Worm (Caenorhabditis elegans) whole organism, L4 larva: ENCODE measurements around the gene etc-1.

Experiments
- F10B5.3 ChIP-seq: sonication (generic microtip); optimal IDR thresholded peaks from 2 replicates; lab custom pipeline; 2016; ENCODE audit warnings: mild to moderate bottlenecking, missing genetic modification characterization, missing compliant biosample characterization
- F26F4.8 ChIP-seq: fragments of 200-800 bp; sonication (Bioruptor generic); conservative IDR thresholded peaks from 2 replicates; pipeline ENCODE4 v1.3.6; 2022; ENCODE audit warnings: missing genetic modification characterization, missing compliant biosample characterization
- F37D6.2 ChIP-seq: sonication (generic microtip); optimal IDR thresholded peaks from 2 replicates; lab custom pipeline; 2016; ENCODE audit warnings: mild to moderate bottlenecking, missing genetic modification characterization, missing compliant biosample characterization
- F49E8.2 ChIP-seq: sonication (generic microtip); optimal IDR thresholded peaks from 2 replicates; lab custom pipeline; 2016; ENCODE audit warnings: missing compliant biosample characterization, mild to moderate bottlenecking, missing genetic modification characterization, borderline replicate concordance
- T26A8.4 ChIP-seq: fragments of 200-800 bp; sonication (Bioruptor generic); IDR thresholded peaks from 2 replicates; pipeline ENCODE4 v1.3.6; 2022; ENCODE audit warnings: missing genetic modification characterization, missing compliant biosample characterization
- Y5F2A.4 ChIP-seq: fragments of 200-800 bp; sonication (Bioruptor generic); optimal IDR thresholded peaks from 2 replicates; lab custom pipeline; 2018; ENCODE audit warnings: mild to moderate bottlenecking, missing genetic modification characterization, missing compliant biosample characterization
- ZK337.2 ChIP-seq: fragments of 200-800 bp; sonication (Bioruptor generic); IDR thresholded peaks from 2 replicates; pipeline ENCODE4 v1.3.6; 2022; ENCODE audit warnings: missing genetic modification reagents, missing genetic modification characterization, missing compliant biosample characterization
- ceh-32 ChIP-seq: sonication (generic microtip); optimal IDR thresholded peaks from 2 replicates; lab custom pipeline; 2016; ENCODE audit warnings: mild to moderate bottlenecking, missing genetic modification characterization, missing compliant biosample characterization; ENCODE audit not compliant: poor library complexity
- ceh-44 ChIP-seq: fragments of 200-800 bp; sonication (Bioruptor generic); IDR thresholded peaks from 2 replicates; pipeline ENCODE4 v1.3.6; 2022; ENCODE audit warnings: missing genetic modification reagents, missing genetic modification characterization, missing compliant biosample characterization
- ceh-62 ChIP-seq: sonication (generic microtip); optimal IDR thresholded peaks from 2 replicates; lab custom pipeline; 2017; ENCODE audit warnings: missing biosample characterization, missing genetic modification characterization
- ceh-82 ChIP-seq: sonication (generic microtip); optimal IDR thresholded peaks from 2 replicates; lab custom pipeline; 2017; ENCODE audit warnings: missing biosample characterization, missing genetic modification characterization
- daf-16 ChIP-seq, 3 experiments: sonication (generic microtip); optimal IDR thresholded peaks; 2 replicates each; lab custom pipeline; 2016 to 2017; ENCODE audit warnings: missing genetic modification characterization in 3 of 3, missing genetic modification reagents in 3 of 3, mild to moderate bottlenecking in 2 of 3, missing compliant biosample characterization in 2 of 3, missing biosample characterization in 1 of 3, moderate library complexity in 1 of 3
- dmd-6 ChIP-seq: fragments of 200-800 bp; sonication (Bioruptor generic); IDR thresholded peaks from 2 replicates; pipeline ENCODE4 v1.3.6; 2022; ENCODE audit warnings: missing genetic modification reagents, missing genetic modification characterization, missing compliant biosample characterization
- dpl-1 ChIP-seq: fragments of 150-350 bp; optimal IDR thresholded peaks from 2 replicates; lab custom pipeline; 2014; ENCODE audit warnings: missing biosample characterization, missing genetic modification reagents, missing genetic modification characterization
- egl-27 ChIP-seq: sonication (generic microtip); optimal IDR thresholded peaks from 3 replicates; lab custom pipeline; 2017; ENCODE audit warnings: missing biosample characterization, missing genetic modification reagents, missing genetic modification characterization
- egl-43 ChIP-seq: fragments of 200-800 bp; sonication (Bioruptor generic); IDR thresholded peaks from 2 replicates; pipeline ENCODE4 v1.3.6; 2022; ENCODE audit warnings: missing genetic modification reagents, missing genetic modification characterization, missing compliant biosample characterization
- fos-1 ChIP-seq: fragments of 150-350 bp; optimal IDR thresholded peaks from 2 replicates; lab custom pipeline; 2014; ENCODE audit warnings: missing biosample characterization, missing genetic modification characterization
- hif-1 ChIP-seq, 2 experiments: sonication (generic microtip); optimal IDR thresholded peaks; 2 replicates each; lab custom pipeline; 2016 to 2017; ENCODE audit warnings: missing compliant biosample characterization in 2 of 2, missing genetic modification characterization in 2 of 2, missing genetic modification reagents in 2 of 2, missing genotype in 2 of 2, mild to moderate bottlenecking in 1 of 2
- hlh-11 ChIP-seq: fragments of 200-800 bp; sonication (Bioruptor generic); optimal IDR thresholded peaks from 2 replicates; lab custom pipeline; 2018; ENCODE audit warnings: mild to moderate bottlenecking, missing genetic modification characterization, missing compliant biosample characterization
- jun-1 ChIP-seq: fragments of 150-350 bp; optimal IDR thresholded peaks from 2 replicates; lab custom pipeline; 2014; ENCODE audit warnings: missing biosample characterization, missing genetic modification reagents, missing genetic modification characterization
- lin-1 ChIP-seq: fragments of 200-800 bp; sonication (Bioruptor generic); IDR thresholded peaks from 2 replicates; pipeline ENCODE4 v1.3.6; 2022; ENCODE audit warnings: missing genetic modification reagents, missing genetic modification characterization, missing compliant biosample characterization
- lin-13 ChIP-seq: fragments of 150-350 bp; optimal IDR thresholded peaks from 2 replicates; lab custom pipeline; 2014; ENCODE audit warnings: missing biosample characterization, missing genetic modification reagents, missing genetic modification characterization
- lin-29 ChIP-seq: fragments of 200-800 bp; sonication (Bioruptor generic); IDR thresholded peaks from 2 replicates; pipeline ENCODE4 v1.3.6; 2022; ENCODE audit warnings: missing genetic modification reagents, missing genetic modification characterization, missing compliant biosample characterization
- lin-38 ChIP-seq: fragments of 200-800 bp; sonication (Bioruptor generic); IDR thresholded peaks from 2 replicates; pipeline ENCODE4 v1.3.6; 2022; ENCODE audit warnings: missing genetic modification reagents, missing genetic modification characterization, missing compliant biosample characterization
- lin-39 ChIP-seq: fragments of 150-350 bp; optimal IDR thresholded peaks from 2 replicates; lab custom pipeline; 2014; ENCODE audit warnings: missing biosample characterization, missing genetic modification reagents, missing genetic modification characterization
- lsy-2 ChIP-seq, 2 experiments: fragments of 150-350 bp in 1 of 2; sonication (generic microtip) in 1 of 2; optimal IDR thresholded peaks; 2 replicates each; lab custom pipeline; 2014 to 2017; ENCODE audit warnings: missing biosample characterization in 2 of 2, missing genetic modification characterization in 2 of 2
- madf-5 ChIP-seq, 2 experiments: fragments of 200-800 bp; sonication (Bioruptor generic); IDR thresholded peaks; 2 replicates each; pipeline ENCODE4 v1.3.6; 2022; ENCODE audit warnings: missing compliant biosample characterization in 2 of 2, missing genetic modification characterization in 2 of 2
- madf-9 ChIP-seq: fragments of 200-800 bp; sonication (Bioruptor generic); conservative IDR thresholded peaks from 2 replicates; pipeline ENCODE4 v1.3.6; 2022; ENCODE audit warnings: missing genetic modification reagents, missing genetic modification characterization, missing compliant biosample characterization
- mes-2 ChIP-seq: sonication (generic microtip); optimal IDR thresholded peaks from 2 replicates; lab custom pipeline; 2016; ENCODE audit warnings: missing genotype, mild to moderate bottlenecking, missing genetic modification characterization, missing compliant biosample characterization; ENCODE audit not compliant: poor library complexity, severe bottlenecking
- mxl-3 ChIP-seq: fragments of 200-800 bp; sonication (Bioruptor generic); optimal IDR thresholded peaks from 2 replicates; lab custom pipeline; 2018; ENCODE audit warnings: mild to moderate bottlenecking, missing genetic modification characterization, missing compliant biosample characterization
- nhr-10 ChIP-seq: fragments of 150-350 bp; optimal IDR thresholded peaks from 2 replicates; lab custom pipeline; 2014; ENCODE audit warnings: missing biosample characterization, missing genetic modification characterization
- nhr-237 ChIP-seq: sonication (generic microtip); optimal IDR thresholded peaks from 2 replicates; lab custom pipeline; 2017; ENCODE audit warnings: missing biosample characterization, missing genetic modification characterization
- nhr-25 ChIP-seq: sonication (generic microtip); optimal IDR thresholded peaks from 2 replicates; lab custom pipeline; 2017; ENCODE audit warnings: missing genetic modification characterization, mild to moderate bottlenecking, missing compliant biosample characterization, antibody characterized with exemption, moderate library complexity, borderline replicate concordance; ENCODE audit not compliant: insufficient read depth
- nhr-28 ChIP-seq: fragments of 150-350 bp; optimal IDR thresholded peaks from 2 replicates; lab custom pipeline; 2014; ENCODE audit warnings: missing biosample characterization, missing genetic modification characterization
- nhr-41 ChIP-seq: fragments of 200-800 bp; sonication (Bioruptor generic); IDR thresholded peaks from 2 replicates; pipeline ENCODE4 v1.3.6; 2022; ENCODE audit warnings: missing genetic modification reagents, missing genetic modification characterization, missing compliant biosample characterization
- nhr-6 ChIP-seq: fragments of 150-350 bp; optimal IDR thresholded peaks from 2 replicates; lab custom pipeline; 2014; ENCODE audit warnings: missing biosample characterization, missing genetic modification characterization
- pha-4 ChIP-seq, 2 experiments: fragments of 150-350 bp in 1 of 2; fragments of 200-800 bp in 1 of 2; sonication (Bioruptor generic) in 1 of 2; IDR thresholded peaks in 1 of 2; optimal IDR thresholded peaks in 1 of 2; 2 replicates each; pipeline versions ENCODE4 v1.3.6 to Lab custom; 2014 to 2022; ENCODE audit warnings: missing genetic modification characterization in 2 of 2, missing genetic modification reagents in 2 of 2, missing biosample characterization in 1 of 2, missing compliant biosample characterization in 1 of 2
- pqm-1 ChIP-seq: sonication (generic microtip); optimal IDR thresholded peaks from 2 replicates; lab custom pipeline; 2017; ENCODE audit warnings: missing biosample characterization, missing genetic modification characterization
- rbr-2 ChIP-seq: sonication (generic microtip); optimal IDR thresholded peaks from 2 replicates; lab custom pipeline; 2016; ENCODE audit warnings: missing genotype, missing genetic modification characterization, missing compliant biosample characterization
- skn-1 ChIP-seq: fragments of 150-350 bp; optimal IDR thresholded peaks from 2 replicates; lab custom pipeline; 2014; ENCODE audit warnings: missing biosample characterization, missing genetic modification characterization
- snpc-1.2 ChIP-seq: fragments of 200-800 bp; sonication (Bioruptor generic); IDR thresholded peaks from 2 replicates; pipeline ENCODE4 v1.3.6; 2022; ENCODE audit warnings: missing genetic modification reagents, missing genetic modification characterization, missing compliant biosample characterization
- spr-1 ChIP-seq: sonication (generic microtip); optimal IDR thresholded peaks from 2 replicates; lab custom pipeline; 2016; ENCODE audit warnings: mild to moderate bottlenecking, missing genetic modification characterization, missing compliant biosample characterization
- tag-97 ChIP-seq: fragments of 200-800 bp; sonication (Bioruptor generic); IDR thresholded peaks from 2 replicates; pipeline ENCODE4 v1.3.6; 2022; ENCODE audit warnings: missing genetic modification characterization, missing compliant biosample characterization
- tra-1 ChIP-seq: fragments of 200-800 bp; sonication (Bioruptor generic); IDR thresholded peaks from 2 replicates; pipeline ENCODE4 v1.3.6; 2022; ENCODE audit warnings: missing genetic modification reagents, missing genetic modification characterization, missing compliant biosample characterization
- unc-130 ChIP-seq: sonication (generic microtip); optimal IDR thresholded peaks from 2 replicates; lab custom pipeline; 2016; ENCODE audit warnings: missing genetic modification reagents, missing genetic modification characterization, missing compliant biosample characterization
- unc-39 ChIP-seq: sonication (generic microtip); optimal IDR thresholded peaks from 2 replicates; lab custom pipeline; 2017; ENCODE audit warnings: missing biosample characterization, missing genetic modification characterization
- unc-62 ChIP-seq, 3 experiments: fragments of 150-350 bp in 1 of 3; sonication (generic microtip); optimal IDR thresholded peaks in 2 of 3; peaks in 1 of 3; 1 replicate in 1 of 3; 2 replicates in 2 of 3; lab custom pipeline; 2014 to 2017; ENCODE audit warnings: missing biosample characterization in 3 of 3, missing genetic modification characterization in 3 of 3, missing genetic modification reagents in 3 of 3, missing genotype in 1 of 3
- vab-7 ChIP-seq: fragments of 200-800 bp; sonication (Bioruptor generic); IDR thresholded peaks from 2 replicates; pipeline ENCODE4 v1.3.6; 2022; ENCODE audit warnings: missing genetic modification reagents, missing genetic modification characterization, missing compliant biosample characterization
- zag-1 ChIP-seq: fragments of 150-350 bp; optimal IDR thresholded peaks from 2 replicates; lab custom pipeline; 2014; ENCODE audit warnings: missing biosample characterization, missing genetic modification characterization
- ztf-11 ChIP-seq: fragments of 150-350 bp; optimal IDR thresholded peaks from 2 replicates; lab custom pipeline; 2014; ENCODE audit warnings: missing biosample characterization, missing genetic modification characterization

etc-1 gene

DNA sequence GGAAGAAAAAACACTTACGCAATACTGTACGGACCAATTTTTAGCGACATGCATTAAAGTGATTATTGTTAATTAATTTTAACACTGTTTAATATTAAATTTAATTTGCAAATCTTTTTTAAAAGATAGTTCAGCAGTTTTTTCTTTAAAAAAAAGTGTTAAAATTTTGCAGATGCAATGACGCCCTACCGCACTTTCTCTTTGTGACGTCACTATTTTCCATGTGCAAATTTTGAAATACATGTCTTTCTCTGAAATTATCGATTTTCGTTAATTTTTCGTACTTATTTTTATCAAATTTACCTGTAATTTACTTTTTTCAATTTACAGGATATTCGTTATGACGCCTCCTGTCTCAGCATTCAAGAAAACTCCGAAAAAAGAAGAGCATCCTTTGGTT lies 3.1 kb upstream of the etc-1 start, which contains the start of the genes piga-1 and eif-2Bepsilon:
TSS of gene piga-1 (minus strand) at position 174 of the 400 bp plus-strand sequence.
TSS of gene eif-2Bepsilon (plus strand) at position 331 of the 400 bp plus-strand sequence.
- TF ChIP-seq snpc-1.2: no peak
- no peak for TF ChIP-seq ceh-44 (GFP tag; lab: Robert Waterston, UW)
- no peak for TF ChIP-seq unc-39 (tag; lab: Kevin White, UChicago)
- no peak for TF ChIP-seq egl-43 (GFP tag; lab: Robert Waterston, UW)
- TF ChIP-seq ceh-82 (tag; lab: Kevin White, UChicago): no peak
- TF ChIP-seq mxl-3 (GFP tag; lab: Kevin White, UChicago): peak; percentile 24
- no peak for TF ChIP-seq lin-13
- no peak for TF ChIP-seq egl-27 (tag; lab: Kevin White, UChicago)
- TF ChIP-seq unc-130 (GFP tag; lab: Kevin White, UChicago): no peak
- no peak for TF ChIP-seq madf-9 (GFP tag; lab: Robert Waterston, UW)
- no peak for TF ChIP-seq nhr-10
- peak; percentile 16 for TF ChIP-seq rbr-2
- TF ChIP-seq unc-62 (GFP tag; optimal IDR thresholded peaks at IDR 0.05 in 1 of 2; lab: Kevin White, UChicago): no peak
- no peak for TF ChIP-seq unc-62 (tag; optimal IDR thresholded peaks at IDR 0.05; lab: Kevin White, UChicago)
- TF ChIP-seq tag-97 (GFP tag; lab: Robert Waterston, UW): no peak
- no peak for TF ChIP-seq nhr-41
- no peak for TF ChIP-seq pha-4 (GFP tag; IDR thresholded peaks at IDR 0.05; lab: Robert Waterston, UW)
- no peak for TF ChIP-seq pha-4 (tag; optimal IDR thresholded peaks at IDR 0.05; lab: Kevin White, UChicago)
- TF ChIP-seq lin-38: peak; percentile 90
- peak; percentile 53 for TF ChIP-seq mes-2 (tag; lab: Kevin White, UChicago)
- TF ChIP-seq lin-1 (GFP tag; lab: Robert Waterston, UW): no peak
- TF ChIP-seq F26F4.8 (GFP tag; lab: Robert Waterston, UW): no peak
- no peak for TF ChIP-seq ceh-62 (tag; lab: Kevin White, UChicago)
- no peak for TF ChIP-seq skn-1 (tag; lab: Kevin White, UChicago)
- TF ChIP-seq pqm-1 (tag; lab: Kevin White, UChicago): no peak
- no peak for TF ChIP-seq nhr-25 (tag; lab: Kevin White, UChicago)
- TF ChIP-seq nhr-6 (tag; lab: Kevin White, UChicago): no peak
- TF ChIP-seq hlh-11 (tag; lab: Kevin White, UChicago): no peak
- TF ChIP-seq madf-5 (GFP tag; IDR thresholded peaks at IDR 0.05; lab: Robert Waterston, UW): no peak
- peak in 1 of 2 experiments; percentile 3 for TF ChIP-seq hif-1 (tag; optimal IDR thresholded peaks at IDR 0.05; lab: Kevin White, UChicago)
- TF ChIP-seq fos-1 (tag; lab: Kevin White, UChicago): no peak
- no peak for TF ChIP-seq F49E8.2 (tag; lab: Kevin White, UChicago)
- no peak for TF ChIP-seq spr-1
- TF ChIP-seq ztf-11 (tag; lab: Kevin White, UChicago): no peak
- TF ChIP-seq ceh-32 (tag; lab: Kevin White, UChicago): no peak
- no peak for TF ChIP-seq vab-7
- TF ChIP-seq dpl-1 (GFP tag; lab: Kevin White, UChicago): peak; percentile 49
- TF ChIP-seq F10B5.3: no peak
- no peak for TF ChIP-seq Y5F2A.4 (GFP tag; lab: Kevin White, UChicago)
- TF ChIP-seq daf-16 (GFP tag; optimal IDR thresholded peaks at IDR 0.05; lab: Kevin White, UChicago): no peak
- TF ChIP-seq daf-16 (tag; optimal IDR thresholded peaks at IDR 0.05; lab: Kevin White, UChicago): no peak
- TF ChIP-seq tra-1: no peak
- TF ChIP-seq T26A8.4 (GFP tag; lab: Robert Waterston, UW): no peak
- TF ChIP-seq zag-1 (tag; lab: Kevin White, UChicago): no peak
- no peak for TF ChIP-seq lin-29 (GFP tag; lab: Robert Waterston, UW)
- TF ChIP-seq lin-39 (tag; lab: Kevin White, UChicago): no peak
- no peak for TF ChIP-seq dmd-6
- no peak for TF ChIP-seq nhr-237 (tag; lab: Kevin White, UChicago)
- TF ChIP-seq lsy-2 (tag; optimal IDR thresholded peaks at IDR 0.05; lab: Kevin White, UChicago): no peak
- no peak for TF ChIP-seq ZK337.2
- no peak for TF ChIP-seq jun-1 (tag; lab: Kevin White, UChicago)
- TF ChIP-seq nhr-28 (tag; lab: Kevin White, UChicago): no peak
- no peak for TF ChIP-seq F37D6.2 (tag; lab: Kevin White, UChicago)
